Fruit fly (Drosophila melanogaster) whole organism, embryonic: ENCODE results near the gene ck.

ENCODE experiments used
- CG10147 ChIP-seq: fragments of 200-800 bp; sonication (Bioruptor generic); optimal IDR thresholded peaks from 2 replicates; lab custom pipeline; 2019; ENCODE audit warnings: missing biosample characterization, mild to moderate bottlenecking, missing genetic modification characterization, moderate library complexity
- CG10209 ChIP-seq: fragments of 200-800 bp; sonication (Bioruptor generic); optimal IDR thresholded peaks from 3 replicates; lab custom pipeline; 2017; ENCODE audit warnings: missing biosample characterization, mild to moderate bottlenecking, missing genetic modification characterization, missing genetic modification reagents
- CG10274 ChIP-seq: fragments of 200-800 bp; sonication (Bioruptor generic); optimal IDR thresholded peaks from 3 replicates; lab custom pipeline; 2017; ENCODE audit warnings: missing biosample characterization, mild to moderate bottlenecking, missing genetic modification characterization
- CG10543 ChIP-seq: fragments of 200-800 bp; sonication (Bioruptor generic); optimal IDR thresholded peaks from 3 replicates; lab custom pipeline; 2017; ENCODE audit warnings: missing biosample characterization, mild to moderate bottlenecking, missing genetic modification characterization, moderate library complexity
- CG11695 ChIP-seq: fragments of 200-800 bp; sonication (Bioruptor generic); IDR thresholded peaks from 3 replicates; pipeline ENCODE4 v1.3.6; 2022; ENCODE audit warnings: missing biosample characterization, missing genetic modification characterization
- CG15601 ChIP-seq: fragments of 200-800 bp; sonication (Bioruptor generic); optimal IDR thresholded peaks from 3 replicates; lab custom pipeline; 2019; ENCODE audit warnings: missing biosample characterization, mild to moderate bottlenecking, missing genetic modification characterization, moderate library complexity
- CG2199 ChIP-seq: fragments of 200-800 bp; sonication (Bioruptor generic); IDR thresholded peaks from 3 replicates; pipeline ENCODE4 v1.3.6; 2022; ENCODE audit warnings: missing biosample characterization, missing genetic modification characterization
- CG30403 ChIP-seq: fragments of 200-800 bp; sonication (Bioruptor generic); optimal IDR thresholded peaks from 3 replicates; lab custom pipeline; 2016; ENCODE audit warnings: missing biosample characterization, missing genetic modification characterization
- CG30431 ChIP-seq: fragments of 200-800 bp; sonication (Bioruptor generic); optimal IDR thresholded peaks from 2 replicates; lab custom pipeline; 2017; ENCODE audit warnings: missing biosample characterization, missing genetic modification characterization
- CG31224 ChIP-seq: fragments of 200-800 bp; sonication (Bioruptor generic); IDR thresholded peaks from 2 replicates; pipeline ENCODE4 v1.3.6; 2022; ENCODE audit warnings: missing biosample characterization, missing genetic modification characterization
- CG31441 ChIP-seq: fragments of 200-800 bp; sonication (Bioruptor generic); IDR thresholded peaks from 2 replicates; pipeline ENCODE4 v1.3.6; 2022; ENCODE audit warnings: missing biosample characterization, missing genetic modification characterization
- CG3163 ChIP-seq: fragments of 200-800 bp; sonication (Bioruptor generic); optimal IDR thresholded peaks from 3 replicates; lab custom pipeline; 2016; ENCODE audit warnings: missing biosample characterization, missing genetic modification characterization
- CG6813 ChIP-seq: fragments of 200-800 bp; sonication (Bioruptor generic); optimal IDR thresholded peaks from 2 replicates; lab custom pipeline; 2017; ENCODE audit warnings: missing biosample characterization, missing genetic modification characterization, mild to moderate bottlenecking, moderate library complexity, missing genetic modification reagents
- CG7556 ChIP-seq: fragments of 200-800 bp; sonication (Bioruptor generic); optimal IDR thresholded peaks from 2 replicates; lab custom pipeline; 2017; ENCODE audit warnings: missing biosample characterization, mild to moderate bottlenecking, missing genetic modification characterization
- CG7786 ChIP-seq: fragments of 200-800 bp; sonication (Bioruptor generic); optimal IDR thresholded peaks from 2 replicates; lab custom pipeline; 2016; ENCODE audit warnings: missing biosample characterization, missing genetic modification characterization
- CG8478 ChIP-seq: fragments of >200 bp; optimal IDR thresholded peaks from 2 replicates; lab custom pipeline; 2018
- CG8924 ChIP-seq: fragments of 200-800 bp; optimal IDR thresholded peaks from 3 replicates; lab custom pipeline; 2019; ENCODE audit warnings: missing biosample characterization, mild to moderate bottlenecking, missing genetic modification characterization, moderate library complexity
- CG9727 ChIP-seq: fragments of 200-800 bp; sonication (Bioruptor generic); optimal IDR thresholded peaks from 3 replicates; lab custom pipeline; 2017; ENCODE audit warnings: missing biosample characterization, mild to moderate bottlenecking, missing genetic modification characterization
- Doc3 ChIP-seq: fragments of 200-800 bp; sonication (Bioruptor generic); IDR thresholded peaks from 3 replicates; pipeline ENCODE4 v1.3.6; 2022; ENCODE audit warnings: missing biosample characterization, missing genetic modification characterization; ENCODE audit not compliant: partially characterized antibody
- ERR ChIP-seq: fragments of 200-800 bp; sonication (Bioruptor generic); optimal IDR thresholded peaks from 2 replicates; lab custom pipeline; 2016; ENCODE audit warnings: missing biosample characterization, missing genetic modification characterization
- Elba2 ChIP-seq: fragments of 200-800 bp; sonication (Bioruptor generic); optimal IDR thresholded peaks from 3 replicates; lab custom pipeline; 2016; ENCODE audit warnings: missing biosample characterization, missing genetic modification characterization
- Gsc ChIP-seq: fragments of 200-800 bp; sonication (Bioruptor generic); IDR thresholded peaks from 2 replicates; pipeline ENCODE4 v1.3.6; 2022; ENCODE audit warnings: missing biosample characterization, missing genetic modification characterization
- H15 ChIP-seq: fragments of 200-800 bp; sonication (Bioruptor generic); IDR thresholded peaks from 3 replicates; pipeline ENCODE4 v1.3.6; 2022; ENCODE audit warnings: missing biosample characterization, missing genetic modification characterization
- HLH54F ChIP-seq: fragments of 200-800 bp; sonication (Bioruptor generic); optimal IDR thresholded peaks from 3 replicates; lab custom pipeline; 2016; ENCODE audit warnings: missing biosample characterization, missing genetic modification characterization
- MBD-R2 ChIP-seq: fragments of 200-800 bp; sonication (Bioruptor generic); IDR thresholded peaks from 2 replicates; pipeline ENCODE4 v1.3.6; 2022; ENCODE audit warnings: missing biosample characterization, missing genetic modification characterization
- Mad ChIP-seq: fragments of 200-800 bp; sonication (Bioruptor generic); optimal IDR thresholded peaks from 2 replicates; lab custom pipeline; 2016; ENCODE audit warnings: missing biosample characterization, missing genetic modification characterization
- Myb ChIP-seq: fragments of 200-800 bp; sonication (Bioruptor generic); optimal IDR thresholded peaks from 2 replicates; lab custom pipeline; 2016; ENCODE audit warnings: missing biosample characterization, missing genetic modification characterization
- Neu2 ChIP-seq: fragments of 200-800 bp; sonication (Bioruptor generic); optimal IDR thresholded peaks from 3 replicates; lab custom pipeline; 2016; ENCODE audit warnings: missing biosample characterization, missing genetic modification characterization, borderline replicate concordance
- NfI ChIP-seq: fragments of 200-800 bp; sonication (Bioruptor generic); optimal IDR thresholded peaks from 3 replicates; lab custom pipeline; 2018; ENCODE audit warnings: missing biosample characterization, mild to moderate bottlenecking, missing genetic modification characterization, moderate library complexity
- Pdp1 ChIP-seq, 2 experiments: fragments of 200-800 bp; sonication (Bioruptor generic); optimal IDR thresholded peaks; 3 replicates each; lab custom pipeline; 2016; ENCODE audit warnings: missing biosample characterization in 2 of 2, missing genetic modification characterization in 2 of 2, mild to moderate bottlenecking in 1 of 2, moderate library complexity in 1 of 2
- Sox102F ChIP-seq: fragments of 200-800 bp; sonication (Bioruptor generic); optimal IDR thresholded peaks from 2 replicates; lab custom pipeline; 2018; ENCODE audit warnings: missing biosample characterization, mild to moderate bottlenecking, missing genetic modification characterization, moderate library complexity
- bowl ChIP-seq: fragments of 200-800 bp; sonication (Bioruptor generic); IDR thresholded peaks from 2 replicates; pipeline ENCODE4 v1.3.6; 2022; ENCODE audit warnings: missing biosample characterization, missing genetic modification characterization
- br ChIP-seq: fragments of >200 bp; optimal IDR thresholded peaks from 2 replicates; lab custom pipeline; 2017
- cwo ChIP-seq: fragments of 200-800 bp; sonication (Bioruptor generic); optimal IDR thresholded peaks from 3 replicates; lab custom pipeline; 2017; ENCODE audit warnings: missing biosample characterization, missing genetic modification characterization, mild to moderate bottlenecking, moderate library complexity, missing genetic modification reagents
- dmrt11E ChIP-seq: fragments of 200-800 bp; sonication (Bioruptor generic); optimal IDR thresholded peaks from 3 replicates; lab custom pipeline; 2018; ENCODE audit warnings: missing biosample characterization, mild to moderate bottlenecking, missing genetic modification characterization, moderate library complexity
- ewg ChIP-seq: fragments of 200-800 bp; sonication (Bioruptor generic); optimal IDR thresholded peaks from 3 replicates; lab custom pipeline; 2017; ENCODE audit warnings: mild to moderate bottlenecking, missing biosample characterization, missing genetic modification reagents, missing genetic modification characterization
- fru ChIP-seq: fragments of >200 bp; optimal IDR thresholded peaks from 2 replicates; lab custom pipeline; 2017
- grn ChIP-seq: fragments of 200-800 bp; sonication (Bioruptor generic); optimal IDR thresholded peaks from 3 replicates; lab custom pipeline; 2017; ENCODE audit warnings: missing biosample characterization, missing genetic modification characterization
- h ChIP-seq: fragments of >200 bp; optimal IDR thresholded peaks from 2 replicates; lab custom pipeline; 2017
- hkb ChIP-seq, 2 experiments: fragments of 200-800 bp in 1 of 2; fragments of >200 bp in 1 of 2; sonication (Bioruptor generic) in 1 of 2; IDR thresholded peaks in 1 of 2; optimal IDR thresholded peaks in 1 of 2; 2 replicates each; pipeline versions ENCODE4 v1.3.6 to Lab custom; 2017 to 2022; ENCODE audit warnings: missing biosample characterization in 1 of 2, missing genetic modification characterization in 1 of 2
- mld ChIP-seq: fragments of 200-800 bp; sonication (Bioruptor generic); IDR thresholded peaks from 3 replicates; pipeline ENCODE4 v1.3.6; 2022; ENCODE audit warnings: missing biosample characterization, missing genetic modification characterization; ENCODE audit not compliant: partially characterized antibody
- nerfin-2 ChIP-seq: fragments of 200-800 bp; sonication (Bioruptor generic); IDR thresholded peaks from 2 replicates; pipeline ENCODE4 v1.3.6; 2022; ENCODE audit warnings: missing biosample characterization, missing genetic modification characterization; ENCODE audit not compliant: partially characterized antibody
- pzg ChIP-seq: fragments of 200-800 bp; sonication (Bioruptor generic); optimal IDR thresholded peaks from 3 replicates; lab custom pipeline; 2018; ENCODE audit warnings: missing biosample characterization, mild to moderate bottlenecking, missing genetic modification characterization, moderate library complexity
- ranshi ChIP-seq: fragments of 200-800 bp; sonication (Bioruptor generic); IDR thresholded peaks from 2 replicates; pipeline ENCODE4 v1.3.6; 2022; ENCODE audit warnings: missing biosample characterization, missing genetic modification characterization
- repo ChIP-seq: fragments of 200-800 bp; sonication (Bioruptor generic); optimal IDR thresholded peaks from 2 replicates; lab custom pipeline; 2016; ENCODE audit warnings: missing biosample characterization, missing genetic modification characterization
- ro ChIP-seq: fragments of 200-800 bp; sonication (Bioruptor generic); IDR thresholded peaks from 2 replicates; pipeline ENCODE4 v1.3.6; 2022; ENCODE audit warnings: missing biosample characterization, missing genetic modification characterization
- run ChIP-seq: fragments of 200-800 bp; sonication (Bioruptor generic); optimal IDR thresholded peaks from 3 replicates; lab custom pipeline; 2018; ENCODE audit warnings: missing biosample characterization, mild to moderate bottlenecking, missing genetic modification characterization
- sc ChIP-seq, 3 experiments: fragments of >200 bp in 2 of 3; fragments of 200-800 bp in 1 of 3; sonication (Bioruptor generic) in 1 of 3; optimal IDR thresholded peaks; 2 replicates in 2 of 3; 3 replicates in 1 of 3; lab custom pipeline; 2017; ENCODE audit warnings: mild to moderate bottlenecking in 1 of 3, missing biosample characterization in 1 of 3, missing genetic modification characterization in 1 of 3, missing genetic modification reagents in 1 of 3

Gene ck

dm6 chr2L:14995594-14996463, 61.8 kb downstream of the ck start (continued):
- peak; percentile 53 for TF ChIP-seq MBD-R2 (GFP tag; lab: Robert Waterston, UW)
- peak; percentile 42 for TF ChIP-seq CG10274
- no peak for TF ChIP-seq HLH54F (GFP tag; lab: Kevin White, UChicago)
- TF ChIP-seq sc (optimal IDR thresholded peaks at IDR 0.05; lab: Kevin White, UChicago): no peak
- TF ChIP-seq sc (GFP tag; optimal IDR thresholded peaks at IDR 0.05; lab: Kevin White, UChicago): peak; percentile 86
- TF ChIP-seq br (lab: Kevin White, UChicago): no peak
- TF ChIP-seq bowl (GFP tag; lab: Robert Waterston, UW): peak; percentile 84
- no peak for TF ChIP-seq h (lab: Kevin White, UChicago)
- TF ChIP-seq Sox102F (GFP tag; lab: Kevin White, UChicago): peak; percentile 98
- TF ChIP-seq CG2199 (GFP tag; lab: Robert Waterston, UW): peak; percentile 82; the same call in 2 of the 3 replicates
- no peak for TF ChIP-seq CG8478
- TF ChIP-seq Pdp1 (GFP tag; optimal IDR thresholded peaks at IDR 0.05; lab: Kevin White, UChicago): peak; percentile 17 to 81
- peak; percentile 94 for TF ChIP-seq CG11695
- TF ChIP-seq H15: peak; percentile 89
- TF ChIP-seq CG31224 (GFP tag; lab: Robert Waterston, UW): peak; percentile 73; the same call in 1 of the 2 replicates
- peak; percentile 12 for TF ChIP-seq CG3163
- peak; percentile 87 for TF ChIP-seq cwo
- peak; percentile 16 for TF ChIP-seq Elba2 (GFP tag; lab: Kevin White, UChicago)
- no peak for TF ChIP-seq Myb (GFP tag; lab: Kevin White, UChicago)
- no peak for TF ChIP-seq nerfin-2 (GFP tag; lab: Robert Waterston, UW)
- peak; percentile 92 for TF ChIP-seq CG7556 (GFP tag; lab: Kevin White, UChicago)
- TF ChIP-seq Neu2: no peak
- peak; percentile 90 for TF ChIP-seq dmrt11E (tag; lab: Kevin White, UChicago)
- peak; percentile 92 for TF ChIP-seq CG9727
- peak; percentile 78 for TF ChIP-seq CG10147
- TF ChIP-seq mld (GFP tag; lab: Robert Waterston, UW): no peak
- peak; percentile 80 for TF ChIP-seq Gsc (GFP tag; lab: Robert Waterston, UW)
- TF ChIP-seq run: peak; percentile 90
- TF ChIP-seq CG7786 (GFP tag; lab: Kevin White, UChicago): peak; percentile 9
- TF ChIP-seq CG30403 (GFP tag; lab: Kevin White, UChicago): peak; percentile 91
- TF ChIP-seq Mad (GFP tag; lab: Kevin White, UChicago): peak; percentile 48
- TF ChIP-seq CG8924: peak; percentile 95
- peak; percentile 93 for TF ChIP-seq ranshi (GFP tag; lab: Robert Waterston, UW)
- TF ChIP-seq fru (lab: Kevin White, UChicago): no peak
- peak; percentile 68 for TF ChIP-seq CG30431 (GFP tag; lab: Kevin White, UChicago)
- peak; percentile 95 for TF ChIP-seq CG31441
- no peak for TF ChIP-seq hkb (optimal IDR thresholded peaks at IDR 0.05; lab: Kevin White, UChicago)
- TF ChIP-seq hkb (GFP tag; IDR thresholded peaks at IDR 0.05; lab: Robert Waterston, UW): peak; percentile 94
- no peak for TF ChIP-seq ERR (GFP tag; lab: Kevin White, UChicago)
- peak; percentile 43 for TF ChIP-seq repo
- TF ChIP-seq CG6813: peak; percentile 71
- TF ChIP-seq pzg (GFP tag; lab: Kevin White, UChicago): no peak
- peak; percentile 81 for TF ChIP-seq ewg (GFP tag; lab: Kevin White, UChicago)
- peak; percentile 73 for TF ChIP-seq NfI (GFP tag; lab: Kevin White, UChicago)
- peak; percentile 90 for TF ChIP-seq CG10209 (GFP tag; lab: Kevin White, UChicago)
- TF ChIP-seq CG15601: peak; percentile 91
- peak; percentile 87 for TF ChIP-seq ro (GFP tag; lab: Robert Waterston, UW)
- TF ChIP-seq Doc3 (GFP tag; lab: Robert Waterston, UW): no peak
- TF ChIP-seq grn: peak; percentile 0
- TF ChIP-seq CG10543: peak; percentile 27
